Fruit fly (Drosophila melanogaster): Measurements from ENCODE around the gene Tbcd.

DNA sequence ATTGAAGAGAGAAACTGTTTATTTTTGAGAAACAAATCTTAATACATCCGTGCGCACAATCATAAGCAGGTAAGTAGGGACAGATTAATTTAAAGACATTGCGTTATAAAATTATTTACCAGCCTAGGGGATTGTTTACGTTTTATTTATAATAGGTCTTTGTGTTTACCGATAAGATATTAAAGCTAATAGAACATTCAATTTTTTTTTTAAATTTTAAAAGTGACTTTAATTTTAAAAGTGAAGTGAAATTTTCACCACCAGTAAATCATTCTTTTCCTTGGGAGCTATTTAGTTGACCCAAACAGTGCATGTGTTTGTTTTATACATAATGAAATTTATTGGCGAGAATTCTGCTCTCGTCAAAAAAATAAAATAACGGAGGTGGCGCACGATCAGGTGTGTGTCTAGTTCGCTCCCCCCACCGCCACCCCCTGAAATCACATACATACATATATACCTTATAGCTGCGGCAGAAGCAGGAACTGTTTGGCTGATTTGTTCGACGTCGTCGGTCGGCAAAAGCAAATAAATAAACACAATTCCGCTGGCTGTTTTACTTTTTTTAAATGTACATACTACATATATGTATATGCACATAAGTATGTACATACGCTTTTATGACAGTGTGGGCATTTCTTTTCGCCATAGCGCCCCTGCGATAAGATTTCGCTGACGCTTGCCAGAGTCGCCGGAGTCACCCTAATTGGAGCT is 28.8 kb downstream of the Tbcd start:
- no peak for TF ChIP-seq CTCF (optimal IDR thresholded peaks at IDR 0.05)
- TF ChIP-seq CG8478 (optimal IDR thresholded peaks at IDR 0.05), result no peak
